Worm (Caenorhabditis elegans) whole organism, young adult: Measurements from ENCODE around the gene msp-50.

Source experiments
- F33H1.4 ChIP-seq: fragments of 200-800 bp; sonication (Bioruptor generic); IDR thresholded peaks from 2 replicates; pipeline ENCODE4 v1.3.6; 2022; ENCODE audit warnings: missing genetic modification reagents, missing genetic modification characterization, missing compliant biosample characterization
- F52B5.7 ChIP-seq: sonication (generic microtip); optimal IDR thresholded peaks from 2 replicates; lab custom pipeline; 2016; ENCODE audit warnings: mild to moderate bottlenecking, missing genetic modification characterization, missing compliant biosample characterization
- K12H6.12 ChIP-seq: fragments of 200-800 bp; sonication (Bioruptor generic); optimal IDR thresholded peaks from 2 replicates; lab custom pipeline; 2018; ENCODE audit warnings: mild to moderate bottlenecking, missing genetic modification characterization, missing compliant biosample characterization
- aptf-3 ChIP-seq: fragments of 200-800 bp; sonication (Bioruptor generic); IDR thresholded peaks from 2 replicates; pipeline ENCODE4 v1.3.6; 2022; ENCODE audit warnings: missing genetic modification characterization, missing compliant biosample characterization
- attf-5 ChIP-seq: fragments of 200-800 bp; sonication (Bioruptor generic); optimal IDR thresholded peaks from 2 replicates; lab custom pipeline; 2018; ENCODE audit warnings: mild to moderate bottlenecking, missing genetic modification characterization, missing compliant biosample characterization
- bed-2 ChIP-seq: fragments of 200-800 bp; sonication (Bioruptor generic); IDR thresholded peaks from 2 replicates; pipeline ENCODE4 v1.3.6; 2022; ENCODE audit warnings: missing genetic modification reagents, missing genetic modification characterization, missing compliant biosample characterization
- ceh-91 ChIP-seq: fragments of 200-800 bp; sonication (Bioruptor generic); IDR thresholded peaks from 2 replicates; pipeline ENCODE4 v1.3.6; 2022; ENCODE audit warnings: missing genetic modification reagents, missing genetic modification characterization, missing compliant biosample characterization
- let-526 ChIP-seq: fragments of 200-800 bp; sonication (Bioruptor generic); IDR thresholded peaks from 2 replicates; pipeline ENCODE4 v1.3.6; 2022; ENCODE audit warnings: missing genetic modification reagents, missing genetic modification characterization, missing compliant biosample characterization
- lsl-1 ChIP-seq: fragments of 200-800 bp; sonication (Bioruptor generic); optimal IDR thresholded peaks from 2 replicates; lab custom pipeline; 2018; ENCODE audit warnings: mild to moderate bottlenecking, missing genetic modification characterization, moderate library complexity, missing compliant biosample characterization
- snpc-1.3 ChIP-seq: sonication (generic microtip); optimal IDR thresholded peaks from 2 replicates; lab custom pipeline; 2017; ENCODE audit warnings: missing genetic modification characterization, mild to moderate bottlenecking, missing compliant biosample characterization, antibody characterized with exemption, moderate library complexity, missing genotype, missing genetic modification reagents; ENCODE audit not compliant: insufficient read depth
- unc-62 ChIP-seq: fragments of 150-350 bp; optimal IDR thresholded peaks from 2 replicates; lab custom pipeline; 2014; ENCODE audit warnings: missing biosample characterization, missing genetic modification reagents, missing genetic modification characterization

DNA sequence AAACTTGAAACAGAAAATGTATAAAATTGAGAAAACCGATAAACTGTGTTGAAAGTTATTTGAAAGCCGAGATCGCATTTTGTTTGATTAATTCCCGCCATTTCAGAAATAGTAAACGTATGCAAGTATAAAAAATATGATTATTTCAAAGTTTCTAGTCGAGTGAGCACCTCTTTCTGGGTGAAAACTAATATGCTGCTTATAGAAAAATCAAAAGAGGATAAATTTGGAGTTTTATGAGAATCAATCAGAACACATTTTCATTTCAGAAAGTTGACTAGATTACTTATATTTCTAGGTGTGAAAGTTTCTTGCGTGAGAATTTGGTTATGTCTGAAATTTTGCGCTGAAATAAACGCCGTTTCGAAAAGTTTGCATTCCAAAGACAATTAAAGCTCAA lies 42.1 kb upstream of the msp-50 start, which contains the start of gene srb-13:
- TF ChIP-seq lsl-1 (GFP tag; lab: Kevin White, UChicago) (no peak), ceh-91 (no peak), unc-62 (GFP tag; lab: Kevin White, UChicago) (no peak), K12H6.12 (tag; lab: Kevin White, UChicago) (no peak), F33H1.4 (no peak), bed-2 (no peak), aptf-3 (GFP tag; lab: Robert Waterston, UW) (no peak), snpc-1.3 (no peak), let-526 (no peak), F52B5.7 (tag; lab: Kevin White, UChicago) (no peak), attf-5 (GFP tag; lab: Kevin White, UChicago) (no peak)
